1 fruit fly cellular context compared by ENCODE assay signal in the genomic region with DNA sequence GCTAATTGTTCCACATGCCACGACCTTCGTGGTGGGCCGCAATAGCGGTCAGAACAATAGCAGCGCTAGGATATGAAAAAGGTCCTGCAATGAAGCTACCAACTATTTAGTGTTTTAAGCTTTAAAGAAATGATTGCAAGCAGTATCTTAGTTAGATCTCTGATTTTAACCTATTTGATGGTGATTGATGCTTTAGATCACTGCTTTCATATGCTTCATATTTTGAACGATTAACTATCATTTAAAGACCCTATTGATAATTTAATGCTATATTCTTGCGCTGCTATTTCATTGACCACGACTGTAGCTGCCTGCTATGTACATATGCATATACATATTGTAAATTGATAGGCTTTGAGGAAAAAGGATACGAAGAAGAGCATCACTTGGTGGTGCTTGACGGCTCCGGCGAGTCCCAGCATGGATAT.
A peak's percentile ranks its signal among the peaks of the same experiment; 100 is the strongest.
TF ChIP-seq lines count a peak whose summit lies in the region.

No protein-coding gene starts in this region.

TF ChIP-seq in whole organism, embryonic, 481 proteins besides CTCF, POLR2A, EP300 and RAD21 (continued from another document):
- peak; percentile 63 for TF ChIP-seq danr (GFP tag; IDR thresholded peaks at IDR 0.05; lab: Robert Waterston, UW)
- peak; percentile 72 for TF ChIP-seq trem (tag; optimal IDR thresholded peaks at IDR 0.05; lab: Kevin White, UChicago)
- no peak for TF ChIP-seq CG17186 (GFP tag; optimal IDR thresholded peaks at IDR 0.05; lab: Kevin White, UChicago)
- no peak for TF ChIP-seq CG4360 (GFP tag; IDR thresholded peaks at IDR 0.05; lab: Robert Waterston, UW)
- peak; percentile 53 for TF ChIP-seq CG6854 (GFP tag; optimal IDR thresholded peaks at IDR 0.05; lab: Kevin White, UChicago)
- no peak; the same call in 1 of the 2 replicates for TF ChIP-seq esg (GFP tag; conservative IDR thresholded peaks at IDR 0.05; lab: Robert Waterston, UW)
- TF ChIP-seq gce (GFP tag; IDR thresholded peaks at IDR 0.05; lab: Robert Waterston, UW), result no peak; the same call in 2 of the 3 replicates
- peak; percentile 38; the same call in 1 of the 2 replicates for TF ChIP-seq klu (GFP tag; IDR thresholded peaks at IDR 0.05; lab: Robert Waterston, UW)
- peak; percentile 51 for TF ChIP-seq Sox102F (GFP tag; optimal IDR thresholded peaks at IDR 0.05; lab: Kevin White, UChicago)
- TF ChIP-seq ems (GFP tag; optimal IDR thresholded peaks at IDR 0.05; lab: Kevin White, UChicago), result peak; percentile 55
- peak; percentile 51 for TF ChIP-seq Xbp1 (GFP tag; optimal IDR thresholded peaks at IDR 0.05; lab: Kevin White, UChicago)
- TF ChIP-seq CG7786 (GFP tag; optimal IDR thresholded peaks at IDR 0.05; lab: Kevin White, UChicago), result peak; percentile 8
- peak; percentile 81 for TF ChIP-seq Fer1 (GFP tag; optimal IDR thresholded peaks at IDR 0.05; lab: Kevin White, UChicago)
- TF ChIP-seq CG4730 (GFP tag; IDR thresholded peaks at IDR 0.05; lab: Robert Waterston, UW), result 0 out of 2 replicates have a peak, but pooled peaks have one; percentile 5
- TF ChIP-seq pan (optimal IDR thresholded peaks at IDR 0.05; lab: Kevin White, UChicago), result no peak
- peak in 1 of 2 experiments; percentile 72 for TF ChIP-seq pan (GFP tag; optimal IDR thresholded peaks at IDR 0.05 in 1 of 2, IDR thresholded peaks at IDR 0.05 in 1 of 2)
- peak; percentile 42; the same call in 1 of the 2 replicates for TF ChIP-seq NFAT (GFP tag; IDR thresholded peaks at IDR 0.05; lab: Robert Waterston, UW)
- TF ChIP-seq CG6765 (GFP tag; optimal IDR thresholded peaks at IDR 0.05; lab: Kevin White, UChicago), result peak; percentile 11
- no peak for TF ChIP-seq ap (GFP tag; IDR thresholded peaks at IDR 0.05; lab: Robert Waterston, UW)
- no peak for TF ChIP-seq abd-A (tag; optimal IDR thresholded peaks at IDR 0.05; lab: Kevin White, UChicago)
- TF ChIP-seq CG12391 (tag; optimal IDR thresholded peaks at IDR 0.05; lab: Kevin White, UChicago), result peak; percentile 32
- no peak for TF ChIP-seq CG2199 (GFP tag; IDR thresholded peaks at IDR 0.05; lab: Robert Waterston, UW)
- peak in 1 of 2 experiments; percentile 32 for TF ChIP-seq eve (GFP tag; optimal IDR thresholded peaks at IDR 0.05; lab: Kevin White, UChicago)
- peak; percentile 78 for TF ChIP-seq BtbVII (GFP tag; optimal IDR thresholded peaks at IDR 0.05; lab: Kevin White, UChicago)
- TF ChIP-seq TFAM (GFP tag; optimal IDR thresholded peaks at IDR 0.05; lab: Kevin White, UChicago), result peak; percentile 24
- no peak for TF ChIP-seq B-H2 (GFP tag; optimal IDR thresholded peaks at IDR 0.05; lab: Kevin White, UChicago)
- peak; percentile 70; the same call in 2 of the 3 replicates for TF ChIP-seq CG11456 (GFP tag; IDR thresholded peaks at IDR 0.05; lab: Robert Waterston, UW)
- TF ChIP-seq CG3838 (GFP tag; optimal IDR thresholded peaks at IDR 0.05; lab: Kevin White, UChicago), result no peak
- TF ChIP-seq nom (GFP tag; optimal IDR thresholded peaks at IDR 0.05; lab: Kevin White, UChicago), result peak; percentile 76
- TF ChIP-seq CG8388 (GFP tag; optimal IDR thresholded peaks at IDR 0.05; lab: Kevin White, UChicago), result peak; percentile 31
- peak; percentile 82 for TF ChIP-seq CG3281 (GFP tag; optimal IDR thresholded peaks at IDR 0.05; lab: Kevin White, UChicago)
- no peak for TF ChIP-seq NC2α (GFP tag; optimal IDR thresholded peaks at IDR 0.05; lab: Kevin White, UChicago)
- TF ChIP-seq nerfin-1 (tag; optimal IDR thresholded peaks at IDR 0.05; lab: Kevin White, UChicago), result peak; percentile 67
- TF ChIP-seq al (GFP tag; IDR thresholded peaks at IDR 0.05; lab: Robert Waterston, UW), result no peak
- TF ChIP-seq CG17912 (GFP tag; optimal IDR thresholded peaks at IDR 0.05; lab: Kevin White, UChicago), result no peak
- TF ChIP-seq HmgD (GFP tag; optimal IDR thresholded peaks at IDR 0.05; lab: Kevin White, UChicago), result no peak
- TF ChIP-seq fd64A (GFP tag; optimal IDR thresholded peaks at IDR 0.05; lab: Kevin White, UChicago), result peak; percentile 70
- TF ChIP-seq CG30020 (tag; optimal IDR thresholded peaks at IDR 0.05; lab: Kevin White, UChicago), result no peak
- TF ChIP-seq Dfd (GFP tag; optimal IDR thresholded peaks at IDR 0.05; lab: Kevin White, UChicago), result no peak
- peak; percentile 2 for TF ChIP-seq emc (GFP tag; optimal IDR thresholded peaks at IDR 0.05; lab: Kevin White, UChicago)
- 0 out of 3 replicates have a peak, but pooled peaks have one; percentile 24 for TF ChIP-seq H15 (GFP tag; IDR thresholded peaks at IDR 0.05; lab: Robert Waterston, UW)
- TF ChIP-seq Deaf1 (tag; optimal IDR thresholded peaks at IDR 0.05; lab: Kevin White, UChicago), result peak; percentile 48
- TF ChIP-seq fd3F (GFP tag; optimal IDR thresholded peaks at IDR 0.05; lab: Kevin White, UChicago), result peak; percentile 22
- peak; percentile 87 for TF ChIP-seq zen (tag; optimal IDR thresholded peaks at IDR 0.05; lab: Kevin White, UChicago)
- TF ChIP-seq CG8765 (GFP tag; IDR thresholded peaks at IDR 0.05; lab: Robert Waterston, UW), result no peak
- TF ChIP-seq CG9215 (GFP tag; IDR thresholded peaks at IDR 0.05; lab: Robert Waterston, UW), result peak; percentile 43; the same call in 1 of the 2 replicates
- TF ChIP-seq CG15269 (tag; optimal IDR thresholded peaks at IDR 0.05; lab: Kevin White, UChicago), result peak; percentile 34
- TF ChIP-seq Ets65A (GFP tag; lab: Kevin White, UChicago), result peak; percentile 96
- 0 out of 3 replicates have a peak, but pooled peaks have one; percentile 0 for TF ChIP-seq CG14860 (GFP tag; IDR thresholded peaks at IDR 0.05; lab: Robert Waterston, UW; ENCODE audit: partially characterized antibody)
- TF ChIP-seq Elba2 (GFP tag; optimal IDR thresholded peaks at IDR 0.05; lab: Kevin White, UChicago), result no peak
